Worm (Caenorhabditis elegans) whole organism, mixed stage, embryonic: Measurements from ENCODE around the gene srx-31.

Experiments
- mls-2 ChIP-seq: sonication (generic microtip); optimal IDR thresholded peaks from 2 replicates; lab custom pipeline; 2016; ENCODE audit warnings: mild to moderate bottlenecking, missing genetic modification characterization, moderate library complexity, missing compliant biosample characterization
- unc-62 ChIP-seq: fragments of 150-350 bp; optimal IDR thresholded peaks from 2 replicates; lab custom pipeline; 2014; ENCODE audit warnings: missing biosample characterization, missing genetic modification reagents, missing genetic modification characterization

DNA sequence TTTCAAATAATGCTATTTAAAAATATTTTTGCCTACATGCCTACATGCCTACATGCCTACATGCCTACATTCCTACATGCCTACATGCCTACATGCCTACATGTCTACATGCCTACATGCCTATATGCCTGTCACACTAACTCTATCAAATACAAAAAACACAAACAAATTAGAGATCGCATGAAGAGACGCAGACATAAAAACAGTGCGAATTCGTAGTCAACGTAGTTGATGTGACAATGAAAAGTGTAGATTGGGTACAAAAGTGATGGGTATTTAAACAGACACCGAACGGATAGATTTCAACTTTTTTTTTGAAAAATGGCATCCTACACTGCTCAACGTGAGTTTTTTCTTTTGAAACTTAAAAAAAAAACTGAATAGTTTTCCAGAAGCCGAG is 45.5 kb downstream of the srx-31 start, which contains the start of gene R09E12.9:
- no peak for TF ChIP-seq unc-62 (GFP tag; lab: Kevin White, UChicago)
- no peak for TF ChIP-seq mls-2
